Fruit fly (Drosophila melanogaster): Measurements from ENCODE around the gene Smn.

The Smn gene

dm6 chr3L:16582678-16583315 lies 1.4 kb upstream of the Smn start, which contains the start of gene Rpn12 (continued):
- TF ChIP-seq Meics (GFP tag; optimal IDR thresholded peaks at IDR 0.05) = peak; percentile 26
- TF ChIP-seq Doc2 (GFP tag; IDR thresholded peaks at IDR 0.05) = no peak
- TF ChIP-seq CG2678 (tag; optimal IDR thresholded peaks at IDR 0.05) = peak; percentile 49
- TF ChIP-seq CG10959 (GFP tag; IDR thresholded peaks at IDR 0.05) = no peak
- TF ChIP-seq Eip74EF (GFP tag; optimal IDR thresholded peaks at IDR 0.05) = no peak
- no peak for TF ChIP-seq dati (GFP tag; IDR thresholded peaks at IDR 0.05)
- no peak for TF ChIP-seq ATbp (GFP tag; optimal IDR thresholded peaks at IDR 0.05)
- no peak for TF ChIP-seq dan (GFP tag; IDR thresholded peaks at IDR 0.05)
- no peak for TF ChIP-seq HHEX (GFP tag; optimal IDR thresholded peaks at IDR 0.05)
- TF ChIP-seq Usf (GFP tag; optimal IDR thresholded peaks at IDR 0.05) = no peak
- no peak for TF ChIP-seq CG1233 (GFP tag; optimal IDR thresholded peaks at IDR 0.05)
- TF ChIP-seq CG7556 (GFP tag; optimal IDR thresholded peaks at IDR 0.05) = peak; percentile 3
- TF ChIP-seq Vsx1 (GFP tag; optimal IDR thresholded peaks at IDR 0.05) = no peak
- TF ChIP-seq lmd (GFP tag; IDR thresholded peaks at IDR 0.05) = no peak
- TF ChIP-seq H15 (GFP tag; IDR thresholded peaks at IDR 0.05) = no peak
- no peak for TF ChIP-seq yki (optimal IDR thresholded peaks at IDR 0.05)

dm6 chr3L:16580049-16580448 lies 1.3 kb downstream of the Smn start, which contains the start of gene nxf2:
Gene nxf2, minus strand, starts transcription at chr3L:16580306.
- TF ChIP-seq Ets65A (GFP tag) (no peak), CG3065 (GFP tag; optimal IDR thresholded peaks at IDR 0.05) (no peak), tll (GFP tag; optimal IDR thresholded peaks at IDR 0.05) (no peak), CG31388 (GFP tag; optimal IDR thresholded peaks at IDR 0.05) (no peak), CG13424 (tag; optimal IDR thresholded peaks at IDR 0.05) (no peak), CG4617 (GFP tag; optimal IDR thresholded peaks at IDR 0.05; ENCODE audit: borderline replicate concordance) (no peak), Hr51 (GFP tag; optimal IDR thresholded peaks at IDR 0.05) (no peak), CG9932 (GFP tag; IDR thresholded peaks at IDR 0.05) (no peak), CG16863 (GFP tag; optimal IDR thresholded peaks at IDR 0.05) (no peak), CG2116 (GFP tag; optimal IDR thresholded peaks at IDR 0.05) (peak; percentile 55), Aef1 (GFP tag; IDR thresholded peaks at IDR 0.05) (no peak), Neu2 (GFP tag; optimal IDR thresholded peaks at IDR 0.05; ENCODE audit: borderline replicate concordance) (peak; percentile 62), HmgD (GFP tag; optimal IDR thresholded peaks at IDR 0.05) (no peak), CG15479 (GFP tag; optimal IDR thresholded peaks at IDR 0.05) (no peak), CG10366 (GFP tag; IDR thresholded peaks at IDR 0.05) (no peak), NFAT (GFP tag; IDR thresholded peaks at IDR 0.05) (no peak), nerfin-1 (tag; optimal IDR thresholded peaks at IDR 0.05) (peak; percentile 43), YL-1 (GFP tag; optimal IDR thresholded peaks at IDR 0.05) (no peak), CoRest (tag; optimal IDR thresholded peaks at IDR 0.05) (no peak), slbo (GFP tag; IDR thresholded peaks at IDR 0.05) (no peak), stc (GFP tag; IDR thresholded peaks at IDR 0.05) (no peak), sens-2 (GFP tag; IDR thresholded peaks at IDR 0.05) (no peak), CG6854 (GFP tag; optimal IDR thresholded peaks at IDR 0.05) (no peak), CG32532 (GFP tag; IDR thresholded peaks at IDR 0.05) (no peak), chm (GFP tag; IDR thresholded peaks at IDR 0.05) (no peak), Sry-δ (GFP tag; optimal IDR thresholded peaks at IDR 0.05) (peak; percentile 40), ken (GFP tag; IDR thresholded peaks at IDR 0.05) (no peak), sob (GFP tag; IDR thresholded peaks at IDR 0.05) (no peak), Taf1 (GFP tag; IDR thresholded peaks at IDR 0.05) (no peak), Max (GFP tag; optimal IDR thresholded peaks at IDR 0.05) (no peak), CG3407 (GFP tag; optimal IDR thresholded peaks at IDR 0.05) (no peak), CG3847 (GFP tag; IDR thresholded peaks at IDR 0.05) (no peak), odd (GFP tag; optimal IDR thresholded peaks at IDR 0.05) (no peak), eve (GFP tag; optimal IDR thresholded peaks at IDR 0.05) (no peak), lilli (GFP tag; optimal IDR thresholded peaks at IDR 0.05) (no peak)

All from whole organism, embryonic.